Worm (Caenorhabditis elegans) whole organism, late embryonic: ENCODE data around the gene Y105C5A.508.
A peak's percentile ranks its signal among the peaks of the same experiment; 100 is the strongest.

Experiments used
- C08G9.2 ChIP-seq: sonication (generic microtip); optimal IDR thresholded peaks from 2 replicates; lab custom pipeline; 2016; ENCODE audit warnings: mild to moderate bottlenecking, missing genetic modification characterization, moderate library complexity, missing compliant biosample characterization
- C38D4.7 ChIP-seq: fragments of 200-800 bp; sonication (Bioruptor generic); optimal IDR thresholded peaks from 2 replicates; lab custom pipeline; 2018; ENCODE audit warnings: mild to moderate bottlenecking, missing genetic modification characterization, moderate library complexity, missing compliant biosample characterization
- K09A11.1 ChIP-seq: sonication (generic microtip); optimal IDR thresholded peaks from 2 replicates; lab custom pipeline; 2017; ENCODE audit warnings: antibody characterized with exemption, mild to moderate bottlenecking, missing genetic modification characterization, missing compliant biosample characterization; ENCODE audit not compliant: insufficient read depth
- T23F11.4 ChIP-seq: fragments of 200-800 bp; sonication (Bioruptor generic); optimal IDR thresholded peaks from 2 replicates; lab custom pipeline; 2018; ENCODE audit warnings: mild to moderate bottlenecking, missing genetic modification characterization, missing compliant biosample characterization
- Y22D7AL.16 ChIP-seq: sonication (generic microtip); optimal IDR thresholded peaks from 2 replicates; lab custom pipeline; 2016; ENCODE audit warnings: missing genetic modification characterization, missing compliant biosample characterization
- ama-1 ChIP-seq: fragments of 150-350 bp; optimal IDR thresholded peaks from 2 replicates; lab custom pipeline; 2014
- ceh-14 ChIP-seq: sonication (generic microtip); optimal IDR thresholded peaks from 2 replicates; lab custom pipeline; 2016; ENCODE audit warnings: missing genotype, missing genetic modification characterization, missing compliant biosample characterization
- ceh-18 ChIP-seq: sonication (generic microtip); optimal IDR thresholded peaks from 2 replicates; lab custom pipeline; 2016; ENCODE audit warnings: missing genetic modification characterization, missing compliant biosample characterization
- ceh-19 ChIP-seq: fragments of 200-800 bp; sonication (Bioruptor generic); optimal IDR thresholded peaks from 2 replicates; lab custom pipeline; 2018; ENCODE audit warnings: mild to moderate bottlenecking, missing genetic modification characterization, missing compliant biosample characterization
- ceh-2 ChIP-seq: sonication (generic microtip); optimal IDR thresholded peaks from 2 replicates; lab custom pipeline; 2016; ENCODE audit warnings: missing genotype, missing genetic modification characterization, missing compliant biosample characterization
- ceh-30 ChIP-seq: fragments of 150-350 bp; optimal IDR thresholded peaks from 2 replicates; lab custom pipeline; 2014; ENCODE audit warnings: missing biosample characterization, missing genetic modification characterization
- ceh-31 ChIP-seq: sonication (generic microtip); optimal IDR thresholded peaks from 2 replicates; lab custom pipeline; 2016; ENCODE audit warnings: missing genetic modification characterization, missing compliant biosample characterization
- ceh-34 ChIP-seq: sonication (generic microtip); optimal IDR thresholded peaks from 2 replicates; lab custom pipeline; 2016; ENCODE audit warnings: mild to moderate bottlenecking, missing genetic modification characterization, missing compliant biosample characterization
- ceh-45 ChIP-seq: fragments of 200-800 bp; sonication (Bioruptor generic); IDR thresholded peaks from 2 replicates; pipeline ENCODE4 v1.3.6; 2022; ENCODE audit warnings: missing genetic modification reagents, missing genetic modification characterization, missing compliant biosample characterization
- ceh-48 ChIP-seq: sonication (generic microtip); optimal IDR thresholded peaks from 2 replicates; lab custom pipeline; 2016; ENCODE audit warnings: missing genetic modification characterization, inconsistent platforms, missing compliant biosample characterization
- ceh-6 ChIP-seq: fragments of 200-800 bp; sonication (Bioruptor generic); optimal IDR thresholded peaks from 2 replicates; lab custom pipeline; 2018; ENCODE audit warnings: mild to moderate bottlenecking, missing genetic modification characterization, missing compliant biosample characterization
- ceh-9 ChIP-seq: sonication (generic microtip); optimal IDR thresholded peaks from 2 replicates; lab custom pipeline; 2016; ENCODE audit warnings: mild to moderate bottlenecking, missing genetic modification characterization, inconsistent platforms, missing compliant biosample characterization
- che-1 ChIP-seq: sonication (generic microtip); optimal IDR thresholded peaks from 2 replicates; lab custom pipeline; 2016; ENCODE audit warnings: mild to moderate bottlenecking, missing genetic modification characterization, missing compliant biosample characterization
- elt-2 ChIP-seq: sonication (generic microtip); optimal IDR thresholded peaks from 2 replicates; lab custom pipeline; 2016; ENCODE audit warnings: missing genetic modification reagents, missing genetic modification characterization, missing compliant biosample characterization
- ets-4 ChIP-seq: sonication (generic microtip); optimal IDR thresholded peaks from 2 replicates; lab custom pipeline; 2016; ENCODE audit warnings: missing genetic modification characterization, missing compliant biosample characterization
- fkh-10 ChIP-seq: fragments of 150-350 bp; optimal IDR thresholded peaks from 2 replicates; lab custom pipeline; 2014; ENCODE audit warnings: missing biosample characterization, missing genetic modification reagents, missing genetic modification characterization
- gmeb-2 ChIP-seq: sonication (generic microtip); optimal IDR thresholded peaks from 2 replicates; lab custom pipeline; 2016; ENCODE audit warnings: missing genetic modification characterization, inconsistent platforms, missing compliant biosample characterization
- hlh-30 ChIP-seq: sonication (generic microtip); optimal IDR thresholded peaks from 2 replicates; lab custom pipeline; 2017; ENCODE audit warnings: antibody characterized with exemption, missing genetic modification characterization, missing compliant biosample characterization; ENCODE audit not compliant: insufficient read depth
- hlh-6 ChIP-seq: sonication (generic microtip); optimal IDR thresholded peaks from 2 replicates; lab custom pipeline; 2016; ENCODE audit warnings: missing genotype, missing genetic modification characterization, missing compliant biosample characterization
- hlh-8 ChIP-seq: sonication (generic microtip); optimal IDR thresholded peaks from 2 replicates; lab custom pipeline; 2016; ENCODE audit warnings: missing genotype, missing genetic modification characterization, missing compliant biosample characterization
- lim-6 ChIP-seq: sonication (generic microtip); optimal IDR thresholded peaks from 2 replicates; lab custom pipeline; 2016; ENCODE audit warnings: missing genetic modification characterization, missing compliant biosample characterization
- madf-2 ChIP-seq: sonication (generic microtip); optimal IDR thresholded peaks from 2 replicates; lab custom pipeline; 2017; ENCODE audit warnings: missing genetic modification characterization, missing compliant biosample characterization
- nfya-1 ChIP-seq: sonication (generic microtip); optimal IDR thresholded peaks from 2 replicates; lab custom pipeline; 2017; ENCODE audit warnings: missing genetic modification characterization, mild to moderate bottlenecking, missing compliant biosample characterization, antibody characterized with exemption, moderate library complexity
- nhr-11 ChIP-seq: fragments of 150-350 bp; optimal IDR thresholded peaks from 2 replicates; lab custom pipeline; 2014; ENCODE audit warnings: missing biosample characterization, missing genetic modification characterization
- pat-9 ChIP-seq: fragments of 200-800 bp; sonication (Bioruptor generic); optimal IDR thresholded peaks from 2 replicates; lab custom pipeline; 2018; ENCODE audit warnings: mild to moderate bottlenecking, missing genetic modification characterization, moderate library complexity, missing compliant biosample characterization
- pax-1 ChIP-seq: fragments of 150-350 bp; optimal IDR thresholded peaks from 2 replicates; lab custom pipeline; 2014; ENCODE audit warnings: missing biosample characterization, missing genetic modification characterization
- pha-4 ChIP-seq: fragments of 150-350 bp; optimal IDR thresholded peaks from 2 replicates; lab custom pipeline; 2018; ENCODE audit warnings: missing biosample characterization, missing genetic modification reagents, missing genetic modification characterization
- pqm-1 ChIP-seq: sonication (generic microtip); optimal IDR thresholded peaks from 2 replicates; lab custom pipeline; 2016; ENCODE audit warnings: missing genetic modification characterization, missing compliant biosample characterization
- rnt-1 ChIP-seq: sonication (generic microtip); optimal IDR thresholded peaks from 2 replicates; lab custom pipeline; 2016; ENCODE audit warnings: missing genetic modification characterization, missing compliant biosample characterization
- sdc-2 ChIP-seq: sonication (generic microtip); optimal IDR thresholded peaks from 2 replicates; lab custom pipeline; 2016; ENCODE audit warnings: missing genotype, missing genetic modification characterization, missing compliant biosample characterization
- sox-2 ChIP-seq: fragments of 200-800 bp; sonication (Bioruptor generic); IDR thresholded peaks from 2 replicates; pipeline ENCODE4 v1.3.6; 2022; ENCODE audit warnings: missing genetic modification reagents, missing genetic modification characterization, missing compliant biosample characterization
- sox-4 ChIP-seq: sonication (generic microtip); optimal IDR thresholded peaks from 2 replicates; lab custom pipeline; 2017; ENCODE audit warnings: mild to moderate bottlenecking, missing genetic modification characterization, inconsistent platforms, missing compliant biosample characterization
- syd-9 ChIP-seq: sonication (generic microtip); optimal IDR thresholded peaks from 2 replicates; lab custom pipeline; 2016; ENCODE audit warnings: mild to moderate bottlenecking, missing genetic modification characterization, moderate library complexity, missing compliant biosample characterization
- tbx-2 ChIP-seq: sonication (generic microtip); optimal IDR thresholded peaks from 2 replicates; lab custom pipeline; 2016; ENCODE audit warnings: missing genetic modification characterization, missing compliant biosample characterization
- ttx-3 ChIP-seq: sonication (generic microtip); optimal IDR thresholded peaks from 2 replicates; lab custom pipeline; 2016; ENCODE audit warnings: missing genetic modification reagents, missing genetic modification characterization, missing compliant biosample characterization
- unc-42 ChIP-seq: sonication (generic microtip); optimal IDR thresholded peaks from 2 replicates; lab custom pipeline; 2016; ENCODE audit warnings: missing genotype, missing genetic modification characterization, missing compliant biosample characterization
- unc-86 ChIP-seq: sonication (generic microtip); optimal IDR thresholded peaks from 2 replicates; lab custom pipeline; 2016; ENCODE audit warnings: missing genetic modification characterization, missing compliant biosample characterization

The Y105C5A.508 gene

DNA sequence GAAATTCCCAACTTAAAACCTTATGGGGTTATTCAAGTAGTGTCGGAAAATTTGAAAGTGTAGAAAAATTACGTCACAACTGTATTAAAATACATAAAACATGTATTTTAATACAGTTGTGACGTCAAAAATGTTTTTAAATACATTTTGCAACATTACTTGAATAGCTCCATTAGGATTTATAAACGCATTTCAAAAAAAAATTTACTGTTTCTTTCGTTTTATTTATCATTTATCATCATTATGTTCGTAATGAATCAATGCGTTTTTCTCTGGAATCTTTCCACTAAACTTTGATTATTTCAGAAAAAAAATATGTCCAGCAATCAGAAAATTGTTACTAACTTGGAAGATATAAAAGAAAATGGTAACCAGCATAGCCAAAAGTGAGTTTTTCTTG lies at the start of gene Y105C5A.508:
Gene Y105C5A.508 (plus strand): TSS at position 301 of the 400 bp plus-strand sequence.
- no peak for TF ChIP-seq sox-2
- TF ChIP-seq fkh-10 (GFP tag; lab: Kevin White, UChicago), result no peak
- TF ChIP-seq pqm-1 (tag; lab: Kevin White, UChicago), result no peak
- TF ChIP-seq hlh-8, result no peak
- TF ChIP-seq pha-4, result no peak
- no peak for TF ChIP-seq hlh-6 (tag; lab: Kevin White, UChicago)
- no peak for TF ChIP-seq ets-4 (tag; lab: Kevin White, UChicago)
- TF ChIP-seq sdc-2 (tag; lab: Kevin White, UChicago), result no peak
- no peak for TF ChIP-seq hlh-30 (tag; lab: Kevin White, UChicago)
- TF ChIP-seq Y22D7AL.16 (tag; lab: Kevin White, UChicago), result no peak
- no peak for TF ChIP-seq unc-86 (tag; lab: Kevin White, UChicago)
- TF ChIP-seq ceh-30 (tag; lab: Kevin White, UChicago), result no peak
- TF ChIP-seq ceh-6 (GFP tag; lab: Kevin White, UChicago), result no peak
- no peak for TF ChIP-seq ceh-45 (GFP tag; lab: Robert Waterston, UW)
- no peak for TF ChIP-seq unc-42 (tag; lab: Kevin White, UChicago)

DNA sequence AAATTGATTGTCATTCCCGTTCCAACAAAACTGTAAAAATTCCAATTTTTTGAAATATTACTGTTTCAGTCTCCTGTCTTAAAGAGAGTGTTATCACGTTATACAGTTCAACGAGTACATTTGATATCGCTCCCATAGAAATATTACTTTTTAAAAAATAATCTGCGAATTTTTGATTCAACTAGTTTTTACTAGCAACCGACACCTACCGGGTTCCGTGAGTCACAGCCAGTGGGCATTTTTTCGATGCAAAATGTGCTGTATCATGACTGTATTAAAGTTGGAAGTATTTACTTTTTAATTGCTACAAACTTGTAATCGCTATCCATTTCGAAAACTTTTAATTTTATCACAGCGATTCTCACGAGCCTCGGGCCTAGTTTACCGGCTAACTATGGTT lies 46.4 kb upstream of the Y105C5A.508 start:
- TF ChIP-seq ceh-31 (tag; lab: Kevin White, UChicago), result no peak
- no peak for TF ChIP-seq pat-9 (tag; lab: Kevin White, UChicago)
- no peak for TF ChIP-seq ceh-9
- no peak for TF ChIP-seq gmeb-2

DNA sequence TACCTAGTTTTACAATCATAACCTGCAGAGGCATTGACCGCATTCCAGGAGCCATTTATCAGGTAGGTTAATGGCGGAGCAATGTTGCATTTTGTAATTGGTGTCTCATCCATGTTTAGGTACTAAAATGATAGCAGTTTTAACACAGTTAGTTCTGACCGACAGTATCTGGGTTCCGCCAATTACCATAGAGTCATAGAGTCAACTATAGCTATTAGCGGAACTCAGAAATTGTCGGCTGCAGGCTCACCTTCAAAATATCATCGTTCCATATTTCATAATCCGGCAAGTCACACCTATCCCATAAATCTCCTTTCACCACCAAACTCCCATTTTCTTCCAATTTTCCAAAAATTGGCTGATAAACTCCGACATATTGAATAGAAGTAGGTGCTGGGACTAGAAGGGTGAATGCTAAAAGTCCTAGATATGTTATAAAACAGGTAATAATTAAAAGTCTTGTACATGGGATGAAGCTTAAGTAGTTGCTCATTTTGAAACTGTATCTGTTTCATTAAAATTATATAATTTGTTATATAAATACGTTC lies 44.2 kb upstream of the Y105C5A.508 start, which contains the start of gene Y73F8A.35:
Gene Y73F8A.35 (minus strand): TSS at position 498 of the 548 bp plus-strand sequence.
- TF ChIP-seq rnt-1 (tag; lab: Kevin White, UChicago), result no peak
- TF ChIP-seq che-1 (tag; lab: Kevin White, UChicago), result no peak
- TF ChIP-seq ceh-45 (GFP tag; lab: Robert Waterston, UW), result no peak
- TF ChIP-seq madf-2 (tag; lab: Kevin White, UChicago), result no peak
- TF ChIP-seq ceh-6 (GFP tag; lab: Kevin White, UChicago), result no peak
- TF ChIP-seq C38D4.7 (GFP tag; lab: Kevin White, UChicago), result no peak

DNA sequence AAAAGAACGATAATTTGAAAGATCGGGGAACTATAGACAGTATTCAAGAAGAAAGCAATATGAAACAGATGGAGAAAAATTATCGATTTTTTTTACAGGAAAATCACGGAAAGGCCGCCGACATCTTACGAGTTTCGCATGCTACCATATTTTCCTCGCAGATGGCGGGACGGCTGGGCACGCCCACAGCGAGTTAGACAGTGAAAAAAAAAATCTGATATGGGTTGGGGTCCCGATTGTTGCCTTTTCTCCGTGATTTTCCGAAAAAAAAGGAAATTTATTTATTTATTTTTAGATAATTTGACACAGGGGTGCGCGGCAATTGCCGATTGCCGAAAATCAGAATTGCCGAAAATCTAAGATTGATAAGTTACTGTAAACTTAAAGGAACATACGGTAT lies 28.9 kb upstream of the Y105C5A.508 start:
- TF ChIP-seq syd-9 (tag; lab: Kevin White, UChicago) (no peak), ceh-19 (GFP tag; lab: Kevin White, UChicago) (no peak), K09A11.1 (no peak), fkh-10 (GFP tag; lab: Kevin White, UChicago) (no peak), hlh-8 (no peak), ceh-31 (tag; lab: Kevin White, UChicago) (no peak)

DNA sequence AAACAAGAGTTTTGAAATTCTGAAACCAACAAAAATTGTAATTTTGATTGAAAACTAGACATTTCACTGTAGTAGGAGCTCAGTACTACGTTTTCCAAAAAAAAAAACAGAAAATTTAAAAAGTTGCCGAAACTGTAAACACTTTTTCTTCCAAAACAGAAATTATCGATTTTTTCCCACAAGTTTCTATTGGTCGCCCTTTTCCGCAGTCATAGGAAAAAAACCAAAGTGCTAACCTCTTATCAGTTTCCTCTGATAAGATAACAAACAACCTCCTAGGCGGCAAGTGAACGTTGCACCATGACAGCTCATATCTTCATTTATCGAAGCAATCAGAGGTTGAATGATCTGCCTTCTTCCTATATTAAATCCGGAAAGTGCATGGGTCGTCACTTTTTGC lies 24.7 kb upstream of the Y105C5A.508 start:
- TF ChIP-seq ceh-31 (tag; lab: Kevin White, UChicago), result no peak
- TF ChIP-seq elt-2, result peak; percentile 92
- TF ChIP-seq nhr-11 (tag; lab: Kevin White, UChicago), result no peak

DNA sequence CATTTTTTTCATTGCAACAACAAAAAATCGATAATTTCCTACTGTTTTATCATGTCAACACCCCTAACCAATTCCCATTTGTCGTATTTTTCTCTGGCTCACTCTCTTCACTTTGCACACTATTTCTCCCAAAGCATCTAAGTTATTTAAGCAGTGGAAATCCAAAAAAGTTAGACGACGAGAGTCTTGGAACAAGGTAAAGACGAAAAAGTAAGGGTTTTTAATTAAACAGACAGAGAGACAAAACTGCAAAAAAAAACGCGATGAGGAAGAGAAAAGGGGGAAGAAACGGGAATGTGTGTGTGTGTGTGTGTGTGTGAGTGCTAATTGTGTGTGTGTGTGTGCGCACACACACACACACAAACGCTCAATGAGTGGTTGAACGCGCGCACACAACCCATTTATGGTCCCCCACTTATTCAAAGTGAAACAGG lies 22.5 kb upstream of the Y105C5A.508 start:
- TF ChIP-seq ceh-14 (tag; lab: Kevin White, UChicago) (peak; percentile 89), ceh-18 (peak; percentile 54), ceh-48 (peak; percentile 31), unc-42 (tag; lab: Kevin White, UChicago) (peak; percentile 76), tbx-2 (tag; lab: Kevin White, UChicago) (peak; percentile 73), C08G9.2 (peak; percentile 5), elt-2 (peak; percentile 51), pax-1 (tag; lab: Kevin White, UChicago) (no peak), ttx-3 (tag; lab: Kevin White, UChicago) (no peak), rnt-1 (tag; lab: Kevin White, UChicago) (peak; percentile 2), hlh-30 (tag; lab: Kevin White, UChicago) (no peak), nfya-1 (tag; lab: Kevin White, UChicago) (peak; percentile 68), ceh-31 (tag; lab: Kevin White, UChicago) (peak; percentile 61), T23F11.4 (GFP tag; lab: Kevin White, UChicago) (peak; percentile 19), ceh-2 (tag; lab: Kevin White, UChicago) (peak; percentile 23), sox-4 (tag; lab: Kevin White, UChicago) (no peak), lim-6 (tag; lab: Kevin White, UChicago) (peak; percentile 48), ama-1 (no peak), ceh-34 (tag; lab: Kevin White, UChicago) (peak; percentile 33), sdc-2 (tag; lab: Kevin White, UChicago) (peak; percentile 26)
